Fruit fly (Drosophila melanogaster) whole organism, adult: ENCODE measurements around the gene CG6664.
A peak's percentile ranks its signal among the peaks of the same experiment; 100 is the strongest.

Experiments
- CG11617 ChIP-seq: fragments of 200-800 bp; sonication (Bioruptor generic); optimal IDR thresholded peaks from 2 replicates; lab custom pipeline; 2017; ENCODE audit warnings: mild to moderate bottlenecking, missing biosample characterization, missing genetic modification reagents, missing genetic modification characterization
- CG12768 ChIP-seq: fragments of 200-800 bp; sonication (Bioruptor generic); optimal IDR thresholded peaks from 2 replicates; lab custom pipeline; 2017; ENCODE audit warnings: missing biosample characterization, missing genetic modification characterization, mild to moderate bottlenecking, moderate library complexity, missing genetic modification reagents
- CG14711 ChIP-seq: fragments of 200-800 bp; sonication (Bioruptor generic); optimal IDR thresholded peaks from 2 replicates; lab custom pipeline; 2018; ENCODE audit warnings: missing biosample characterization, mild to moderate bottlenecking, missing genetic modification characterization, moderate library complexity
- CG1620 ChIP-seq: fragments of 200-800 bp; sonication (Bioruptor generic); optimal IDR thresholded peaks from 2 replicates; lab custom pipeline; 2016; ENCODE audit warnings: missing biosample characterization, missing genetic modification characterization
- CG33017 ChIP-seq: fragments of 200-800 bp; sonication (Bioruptor generic); optimal IDR thresholded peaks from 2 replicates; lab custom pipeline; 2018; ENCODE audit warnings: missing biosample characterization, mild to moderate bottlenecking, missing genetic modification characterization, moderate library complexity
- CG5204 ChIP-seq: fragments of 200-800 bp; sonication (Bioruptor generic); optimal IDR thresholded peaks from 2 replicates; lab custom pipeline; 2016; ENCODE audit warnings: missing biosample characterization, missing genetic modification characterization
- CG7045 ChIP-seq: fragments of 200-800 bp; sonication (Bioruptor generic); optimal IDR thresholded peaks from 2 replicates; lab custom pipeline; 2017; ENCODE audit warnings: missing biosample characterization, mild to moderate bottlenecking, missing genetic modification characterization
- CG7101 ChIP-seq: fragments of 200-800 bp; sonication (Bioruptor generic); optimal IDR thresholded peaks from 2 replicates; lab custom pipeline; 2018; ENCODE audit warnings: missing biosample characterization, mild to moderate bottlenecking, missing genetic modification characterization, moderate library complexity
- Clk ChIP-seq: fragments of 200-800 bp; sonication (Bioruptor generic); optimal IDR thresholded peaks from 2 replicates; lab custom pipeline; 2017; ENCODE audit warnings: missing biosample characterization, missing genetic modification characterization
- Crg-1 ChIP-seq: fragments of 200-800 bp; sonication (Bioruptor generic); optimal IDR thresholded peaks from 2 replicates; lab custom pipeline; 2016; ENCODE audit warnings: missing biosample characterization, missing genetic modification characterization
- Hr96 ChIP-seq: fragments of 200-800 bp; sonication (Bioruptor generic); optimal IDR thresholded peaks from 2 replicates; lab custom pipeline; 2016; ENCODE audit warnings: missing biosample characterization, missing genetic modification characterization
- Mnt ChIP-seq: fragments of 200-800 bp; sonication (Bioruptor generic); optimal IDR thresholded peaks from 2 replicates; lab custom pipeline; 2016; ENCODE audit warnings: missing biosample characterization, mild to moderate bottlenecking, missing genetic modification characterization
- bab1 ChIP-seq: fragments of 200-800 bp; sonication (Bioruptor generic); optimal IDR thresholded peaks from 3 replicates; lab custom pipeline; 2019; ENCODE audit warnings: missing biosample characterization, mild to moderate bottlenecking, missing genetic modification characterization, moderate library complexity
- cic ChIP-seq: fragments of 200-800 bp; sonication (Bioruptor generic); optimal IDR thresholded peaks from 2 replicates; lab custom pipeline; 2017; ENCODE audit warnings: missing biosample characterization, mild to moderate bottlenecking, missing genetic modification characterization, moderate library complexity
- cnc ChIP-seq, 2 experiments: fragments of >200 bp; optimal IDR thresholded peaks; 2 replicates each; lab custom pipeline; 2017
- kay ChIP-seq: fragments of 200-800 bp; sonication (Bioruptor generic); peaks from one replicate; lab custom pipeline; 2016; ENCODE audit warnings: missing biosample characterization, missing genetic modification characterization, borderline replicate concordance
- ovo ChIP-seq: fragments of 200-800 bp; sonication (Bioruptor generic); optimal IDR thresholded peaks from 2 replicates; lab custom pipeline; 2016; ENCODE audit warnings: missing biosample characterization, missing genetic modification characterization
- pad ChIP-seq: fragments of 200-800 bp; sonication (Bioruptor generic); optimal IDR thresholded peaks from 3 replicates; lab custom pipeline; 2017; ENCODE audit warnings: missing biosample characterization, missing genetic modification characterization, mild to moderate bottlenecking, moderate library complexity, missing genetic modification reagents
- tj ChIP-seq: fragments of 200-800 bp; sonication (Bioruptor generic); optimal IDR thresholded peaks from 3 replicates; lab custom pipeline; 2017; ENCODE audit warnings: missing biosample characterization, mild to moderate bottlenecking, missing genetic modification characterization, moderate library complexity
- toe ChIP-seq: fragments of 200-800 bp; sonication (Bioruptor generic); optimal IDR thresholded peaks from 2 replicates; lab custom pipeline; 2016; ENCODE audit warnings: missing biosample characterization, missing genetic modification characterization

CG6664 gene

dm6 chr3L:17024095-17024639 is 8.2 kb upstream of the CG6664 start, which contains the start of gene Fit2:
Gene Fit2, plus strand, starts transcription at chr3L:17024328.
- TF ChIP-seq CG7045 (no peak), cnc (optimal IDR thresholded peaks at IDR 0.05; lab: Kevin White, UChicago) (no peak), CG12768 (GFP tag; lab: Kevin White, UChicago) (no peak), bab1 (no peak), CG5204 (GFP tag; lab: Kevin White, UChicago) (no peak), Hr96 (GFP tag; lab: Kevin White, UChicago) (no peak), cic (no peak), ovo (GFP tag; lab: Kevin White, UChicago) (no peak), CG14711 (tag; lab: Kevin White, UChicago) (no peak), Crg-1 (GFP tag; lab: Kevin White, UChicago) (no peak), CG33017 (tag; lab: Kevin White, UChicago) (no peak), kay (no peak), CG1620 (GFP tag; lab: Kevin White, UChicago) (no peak), CG7101 (no peak), pad (GFP tag; lab: Kevin White, UChicago) (no peak)

dm6 chr3L:17023641-17024040 is 7.7 kb upstream of the CG6664 start, which contains the start of gene a10:
Gene a10, minus strand, starts transcription at chr3L:17023741.
- no peak for TF ChIP-seq CG1620 (GFP tag; lab: Kevin White, UChicago)
- TF ChIP-seq CG14711 (tag; lab: Kevin White, UChicago), result no peak

dm6 chr3L:17022756-17023155 is 6.8 kb upstream of the CG6664 start, which contains the start of gene CG6652:
Gene CG6652, minus strand, starts transcription at chr3L:17022856.
- TF ChIP-seq toe (GFP tag; lab: Kevin White, UChicago), result no peak
- TF ChIP-seq cic, result no peak
- TF ChIP-seq ovo (GFP tag; lab: Kevin White, UChicago), result no peak
- no peak for TF ChIP-seq Clk (GFP tag; lab: Kevin White, UChicago)

dm6 chr3L:17016576-17016917 is 567 bp upstream of the CG6664 start:
- TF ChIP-seq Mnt (GFP tag; lab: Kevin White, UChicago) (no peak), ovo (GFP tag; lab: Kevin White, UChicago) (no peak), CG11617 (no peak), pad (GFP tag; lab: Kevin White, UChicago) (no peak), CG1620 (GFP tag; lab: Kevin White, UChicago) (no peak), toe (GFP tag; lab: Kevin White, UChicago) (no peak), cic (no peak), Crg-1 (GFP tag; lab: Kevin White, UChicago) (no peak), CG14711 (tag; lab: Kevin White, UChicago) (no peak), bab1 (no peak), CG7045 (no peak), Clk (GFP tag; lab: Kevin White, UChicago) (no peak), CG33017 (tag; lab: Kevin White, UChicago) (no peak)

dm6 chr3L:17012017-17012719 is 3.8 kb downstream of the CG6664 start, which contains the start of gene CG3764:
Gene CG3764, minus strand, starts transcription at chr3L:17012565.
- TF ChIP-seq CG1620 (GFP tag; lab: Kevin White, UChicago) (peak; percentile 69), CG7101 (peak; percentile 76), cnc (optimal IDR thresholded peaks at IDR 0.05; lab: Kevin White, UChicago) (no peak), CG7045 (peak; percentile 62), CG5204 (GFP tag; lab: Kevin White, UChicago) (no peak), CG11617 (peak; percentile 67), tj (GFP tag; lab: Kevin White, UChicago) (peak; percentile 84), CG14711 (tag; lab: Kevin White, UChicago) (peak; percentile 39), ovo (GFP tag; lab: Kevin White, UChicago) (peak; percentile 85), kay (no peak), Clk (GFP tag; lab: Kevin White, UChicago) (no peak), toe (GFP tag; lab: Kevin White, UChicago) (peak; percentile 34), CG12768 (GFP tag; lab: Kevin White, UChicago) (peak; percentile 92), Hr96 (GFP tag; lab: Kevin White, UChicago) (peak; percentile 63), bab1 (peak; percentile 90), CG33017 (tag; lab: Kevin White, UChicago) (peak; percentile 62), cic (peak; percentile 50), pad (GFP tag; lab: Kevin White, UChicago) (peak; percentile 69), Crg-1 (GFP tag; lab: Kevin White, UChicago) (peak; percentile 71), Mnt (GFP tag; lab: Kevin White, UChicago) (peak; percentile 70)

- TF ChIP-seq CG33017 (tag; lab: Kevin White, UChicago), result no peak
- peak; percentile 60 for TF ChIP-seq ovo (GFP tag; lab: Kevin White, UChicago)
- no peak for TF ChIP-seq Clk (GFP tag; lab: Kevin White, UChicago)
- peak; percentile 6 for TF ChIP-seq Mnt (GFP tag; lab: Kevin White, UChicago)
These were observed 4.5 kb downstream of the CG6664 start for dm6 chr3L:17011351-17012016.
